Fruit fly (Drosophila melanogaster) whole organism, prepupa: Measurements from ENCODE around the gene CG13312.
A peak's percentile ranks its signal among the peaks of the same experiment; 100 is the strongest.

ENCODE experiments used
- CG10669 ChIP-seq: fragments of 200-800 bp; sonication (Bioruptor generic); optimal IDR thresholded peaks from 3 replicates; lab custom pipeline; 2018; ENCODE audit warnings: missing biosample characterization, mild to moderate bottlenecking, missing genetic modification characterization, moderate library complexity
- CG11762 ChIP-seq: fragments of 200-800 bp; sonication (Bioruptor generic); optimal IDR thresholded peaks from 3 replicates; lab custom pipeline; 2016; ENCODE audit warnings: missing biosample characterization, missing genetic modification characterization; ENCODE audit not compliant: insufficient read depth
- CG11902 ChIP-seq: fragments of 200-800 bp; sonication (Bioruptor generic); optimal IDR thresholded peaks from 3 replicates; lab custom pipeline; 2016; ENCODE audit warnings: missing biosample characterization, missing genetic modification characterization
- CG16779 ChIP-seq: fragments of 200-800 bp; sonication (Bioruptor generic); optimal IDR thresholded peaks from 3 replicates; lab custom pipeline; 2017; ENCODE audit warnings: missing biosample characterization, mild to moderate bottlenecking, missing genetic modification characterization
- CG31627 ChIP-seq: fragments of 200-800 bp; sonication (Bioruptor generic); optimal IDR thresholded peaks from 3 replicates; lab custom pipeline; 2016; ENCODE audit warnings: missing biosample characterization, missing genetic modification characterization
- CG32006 ChIP-seq: fragments of 200-800 bp; sonication (Bioruptor generic); optimal IDR thresholded peaks from 3 replicates; lab custom pipeline; 2017; ENCODE audit warnings: missing biosample characterization, mild to moderate bottlenecking, missing genetic modification characterization
- CG3919 ChIP-seq: fragments of 200-800 bp; sonication (Bioruptor generic); optimal IDR thresholded peaks from 3 replicates; lab custom pipeline; 2016; ENCODE audit warnings: missing biosample characterization, missing genetic modification characterization
- CG4318 ChIP-seq: fragments of 200-800 bp; sonication (Bioruptor generic); optimal IDR thresholded peaks from 3 replicates; lab custom pipeline; 2017; ENCODE audit warnings: missing biosample characterization, mild to moderate bottlenecking, missing genetic modification characterization
- CG6163 ChIP-seq: fragments of 200-800 bp; sonication (Bioruptor generic); IDR thresholded peaks from 3 replicates; pipeline ENCODE4 v1.3.6; 2022; ENCODE audit warnings: missing biosample characterization, missing genetic modification characterization
- CG6808 ChIP-seq: fragments of 200-800 bp; sonication (Bioruptor generic); optimal IDR thresholded peaks from 3 replicates; lab custom pipeline; 2017; ENCODE audit warnings: missing biosample characterization, missing genetic modification characterization, mild to moderate bottlenecking, moderate library complexity, missing genetic modification reagents
- CG7368 ChIP-seq: fragments of 200-800 bp; sonication (Bioruptor generic); optimal IDR thresholded peaks from 3 replicates; lab custom pipeline; 2016; ENCODE audit warnings: missing biosample characterization, missing genetic modification characterization
- CG8319 ChIP-seq: fragments of 200-800 bp; sonication (Bioruptor generic); optimal IDR thresholded peaks from 3 replicates; lab custom pipeline; 2016; ENCODE audit warnings: missing biosample characterization, missing genetic modification characterization
- CG9139 ChIP-seq: fragments of 200-800 bp; sonication (Bioruptor generic); optimal IDR thresholded peaks from 3 replicates; lab custom pipeline; 2017; ENCODE audit warnings: missing biosample characterization, mild to moderate bottlenecking, missing genetic modification characterization
- Eip75B ChIP-seq: fragments of 200-800 bp; sonication (Bioruptor generic); optimal IDR thresholded peaks from 3 replicates; lab custom pipeline; 2016; ENCODE audit warnings: missing biosample characterization, missing genetic modification characterization
- Eip78C ChIP-seq: fragments of 200-800 bp; sonication (Bioruptor generic); peaks from one replicate; lab custom pipeline; 2016; ENCODE audit warnings: missing biosample characterization, missing genetic modification characterization
- Ets21C ChIP-seq: fragments of 200-800 bp; sonication (Bioruptor generic); optimal IDR thresholded peaks from 3 replicates; lab custom pipeline; 2016; ENCODE audit warnings: missing biosample characterization, missing genetic modification characterization
- Ets96B ChIP-seq: fragments of 200-800 bp; optimal IDR thresholded peaks from 2 replicates; lab custom pipeline; 2019; ENCODE audit warnings: missing biosample characterization, mild to moderate bottlenecking, missing genetic modification characterization, moderate library complexity
- Hr38 ChIP-seq: sonication (Bioruptor generic); optimal IDR thresholded peaks from 2 replicates; lab custom pipeline; 2016; ENCODE audit warnings: missing biosample characterization, missing genetic modification characterization
- Hr39 ChIP-seq: fragments of 200-800 bp; sonication (Bioruptor generic); optimal IDR thresholded peaks from 2 replicates; lab custom pipeline; 2016; ENCODE audit warnings: missing biosample characterization, missing genetic modification characterization
- Hr4 ChIP-seq: fragments of 200-800 bp; sonication (Bioruptor generic); optimal IDR thresholded peaks from 3 replicates; lab custom pipeline; 2016; ENCODE audit warnings: missing biosample characterization, missing genetic modification characterization
- Lpt ChIP-seq: fragments of 200-800 bp; sonication (Bioruptor generic); optimal IDR thresholded peaks from 3 replicates; lab custom pipeline; 2016; ENCODE audit warnings: missing biosample characterization, missing genetic modification characterization
- Met ChIP-seq: fragments of 200-800 bp; sonication (Bioruptor generic); optimal IDR thresholded peaks from 3 replicates; lab custom pipeline; 2016; ENCODE audit warnings: missing biosample characterization, missing genetic modification characterization
- OdsH ChIP-seq: fragments of 200-800 bp; sonication (Bioruptor generic); optimal IDR thresholded peaks from 3 replicates; lab custom pipeline; 2016; ENCODE audit warnings: missing biosample characterization, missing genetic modification characterization
- Smox ChIP-seq: fragments of 200-800 bp; sonication (Bioruptor generic); optimal IDR thresholded peaks from 3 replicates; lab custom pipeline; 2016; ENCODE audit warnings: missing biosample characterization, missing genetic modification characterization
- Sox14 ChIP-seq: fragments of 200-800 bp; sonication (Bioruptor generic); optimal IDR thresholded peaks from 3 replicates; lab custom pipeline; 2016; ENCODE audit warnings: missing biosample characterization, missing genetic modification characterization
- Sox15 ChIP-seq: fragments of 200-800 bp; sonication (Bioruptor generic); optimal IDR thresholded peaks from 3 replicates; lab custom pipeline; 2016; ENCODE audit warnings: missing biosample characterization, missing genetic modification characterization
- achi ChIP-seq: fragments of 200-800 bp; sonication (Bioruptor generic); optimal IDR thresholded peaks from 3 replicates; lab custom pipeline; 2016; ENCODE audit warnings: missing biosample characterization, missing genetic modification characterization
- acj6 ChIP-seq: fragments of 200-800 bp; sonication (Bioruptor generic); optimal IDR thresholded peaks from 3 replicates; lab custom pipeline; 2016; ENCODE audit warnings: missing biosample characterization, missing genetic modification characterization
- cyc ChIP-seq: fragments of 200-800 bp; sonication (Bioruptor generic); optimal IDR thresholded peaks from 3 replicates; lab custom pipeline; 2016; ENCODE audit warnings: missing biosample characterization, missing genetic modification characterization
- dac ChIP-seq: fragments of 200-800 bp; sonication (Bioruptor generic); optimal IDR thresholded peaks from 2 replicates; lab custom pipeline; 2017; ENCODE audit warnings: missing biosample characterization, mild to moderate bottlenecking, missing genetic modification characterization
- dsx ChIP-seq: fragments of 200-800 bp; optimal IDR thresholded peaks from 3 replicates; lab custom pipeline; 2019; ENCODE audit warnings: missing biosample characterization, mild to moderate bottlenecking, missing genetic modification characterization, moderate library complexity; ENCODE audit not compliant: poor library complexity, severe bottlenecking
- eg ChIP-seq: fragments of 200-800 bp; sonication (Bioruptor generic); IDR thresholded peaks from 3 replicates; pipeline ENCODE4 v1.3.6; 2022; ENCODE audit warnings: missing biosample characterization, missing genetic modification characterization
- fd59A ChIP-seq: fragments of 200-800 bp; sonication (Bioruptor generic); optimal IDR thresholded peaks from 2 replicates; lab custom pipeline; 2017; ENCODE audit warnings: missing biosample characterization, mild to moderate bottlenecking, missing genetic modification characterization, missing genetic modification reagents
- fkh ChIP-seq: fragments of 200-800 bp; sonication (Bioruptor generic); optimal IDR thresholded peaks from 3 replicates; lab custom pipeline; 2017; ENCODE audit warnings: missing biosample characterization, mild to moderate bottlenecking, missing genetic modification characterization, moderate library complexity
- lz ChIP-seq: fragments of 200-800 bp; sonication (Bioruptor generic); optimal IDR thresholded peaks from 3 replicates; lab custom pipeline; 2016; ENCODE audit warnings: missing biosample characterization, missing genetic modification characterization
- net ChIP-seq: fragments of 200-800 bp; sonication (Bioruptor generic); optimal IDR thresholded peaks from 3 replicates; lab custom pipeline; 2016; ENCODE audit warnings: missing biosample characterization, missing genetic modification characterization
- pdm3 ChIP-seq: fragments of 200-800 bp; sonication (Bioruptor generic); optimal IDR thresholded peaks from 3 replicates; lab custom pipeline; 2016; ENCODE audit warnings: missing biosample characterization, missing genetic modification characterization
- spab ChIP-seq: fragments of 200-800 bp; sonication (Bioruptor generic); optimal IDR thresholded peaks from 2 replicates; lab custom pipeline; 2017; ENCODE audit warnings: missing biosample characterization, mild to moderate bottlenecking, missing genetic modification characterization, missing genetic modification reagents
- ss ChIP-seq, 2 experiments: fragments of 200-800 bp; sonication (Bioruptor generic); optimal IDR thresholded peaks; 2 replicates in 1 of 2; 3 replicates in 1 of 2; lab custom pipeline; 2017 to 2018; ENCODE audit warnings: mild to moderate bottlenecking in 2 of 2, missing biosample characterization in 2 of 2, missing genetic modification characterization in 2 of 2, moderate library complexity in 1 of 2
- topi ChIP-seq: fragments of 200-800 bp; sonication (Bioruptor generic); optimal IDR thresholded peaks from 3 replicates; lab custom pipeline; 2016; ENCODE audit warnings: missing biosample characterization, missing genetic modification characterization
- vri ChIP-seq: fragments of 200-800 bp; sonication (Bioruptor generic); optimal IDR thresholded peaks from 3 replicates; lab custom pipeline; 2016; ENCODE audit warnings: missing biosample characterization, mild to moderate bottlenecking, missing genetic modification characterization

Gene CG13312

dm6 chr3L:8827133-8827867 lies 20.3 kb upstream of the CG13312 start, which contains the start of gene dally (continued):
- TF ChIP-seq Lpt (GFP tag; lab: Kevin White, UChicago) (no peak), Hr4 (GFP tag; lab: Kevin White, UChicago) (no peak), Met (peak; percentile 46), fd59A (GFP tag; lab: Kevin White, UChicago) (no peak), vri (GFP tag; lab: Kevin White, UChicago) (peak; percentile 58), fkh (GFP tag; lab: Kevin White, UChicago) (peak; percentile 40), CG9139 (GFP tag; lab: Kevin White, UChicago) (peak; percentile 64), topi (GFP tag; lab: Kevin White, UChicago) (peak; percentile 30), CG16779 (peak; percentile 54), eg (peak; percentile 60; the same call in 2 of the 3 replicates), OdsH (GFP tag; lab: Kevin White, UChicago) (peak; percentile 37), CG8319 (GFP tag; lab: Kevin White, UChicago) (no peak), Eip75B (GFP tag; lab: Kevin White, UChicago) (peak; percentile 50), Smox (peak; percentile 20), CG31627 (GFP tag; lab: Kevin White, UChicago) (no peak), Hr38 (GFP tag; lab: Kevin White, UChicago) (no peak), CG11902 (GFP tag; lab: Kevin White, UChicago) (no peak), pdm3 (no peak), lz (GFP tag; lab: Kevin White, UChicago) (peak; percentile 27), Ets96B (peak; percentile 13), acj6 (no peak), CG6163 (GFP tag; lab: Robert Waterston, UW) (peak; percentile 75), CG11762 (GFP tag; lab: Kevin White, UChicago) (no peak), spab (GFP tag; lab: Kevin White, UChicago) (no peak), CG7368 (peak; percentile 45), Hr39 (GFP tag; lab: Kevin White, UChicago) (no peak), CG6808 (GFP tag; lab: Kevin White, UChicago) (no peak), Eip78C (peak; percentile 84), CG4318 (GFP tag; lab: Kevin White, UChicago) (no peak), Sox15 (no peak), achi (no peak), CG3919 (GFP tag; lab: Kevin White, UChicago) (peak; percentile 8), Sox14 (GFP tag; lab: Kevin White, UChicago) (peak; percentile 27), dac (no peak), Ets21C (GFP tag; lab: Kevin White, UChicago) (no peak), dsx (GFP tag; lab: Kevin White, UChicago) (peak; percentile 47), net (GFP tag; lab: Kevin White, UChicago) (peak; percentile 64), cyc (no peak), CG10669 (GFP tag; lab: Kevin White, UChicago) (peak; percentile 17)
- TF ChIP-seq, all 60 proteins: peak for 29

dm6 chr3L:8826038-8826437 lies 19.0 kb upstream of the CG13312 start:
- TF ChIP-seq CG32006 (GFP tag; lab: Kevin White, UChicago) (no peak), Lpt (GFP tag; lab: Kevin White, UChicago) (no peak), CG11762 (GFP tag; lab: Kevin White, UChicago) (no peak), fkh (GFP tag; lab: Kevin White, UChicago) (no peak), ss (GFP tag; optimal IDR thresholded peaks at IDR 0.05; lab: Kevin White, UChicago) (no peak)
- TF ChIP-seq, all 60 proteins: peak for 0
